Worm (Caenorhabditis elegans): Measurements from ENCODE around the gene K05F1.8.
"Not testable (repeated sequence)": the region's sequence is repeated elsewhere in the genome, so short reads cannot be mapped to it uniquely, and the experiment has no call there.

DNA sequence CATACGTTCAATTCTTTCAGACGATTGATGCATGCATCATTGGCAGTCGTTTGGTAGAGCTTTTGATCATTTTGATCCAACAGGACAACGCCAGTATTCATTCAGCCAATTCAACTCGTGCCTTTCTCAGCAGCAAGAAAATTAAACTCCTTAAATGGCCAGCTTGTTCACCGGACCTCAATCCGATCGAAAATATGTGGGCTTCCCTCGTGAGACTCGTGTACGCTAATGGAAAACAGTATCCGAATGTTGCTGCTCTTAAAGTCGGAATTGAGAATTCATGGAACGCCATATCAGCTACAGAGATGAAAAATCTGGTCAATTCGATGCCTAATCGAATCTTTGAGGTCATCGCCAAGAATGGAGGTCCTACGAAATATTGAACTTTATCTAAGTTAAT, 15.9 kb upstream of the K05F1.8 start, which contains the start of gene wago-5:
- TF ChIP-seq Y5F2A.4 (GFP tag; optimal IDR thresholded peaks at IDR 0.05); ceh-62 (tag; optimal IDR thresholded peaks at IDR 0.05); nhr-237 (tag; optimal IDR thresholded peaks at IDR 0.05); nhr-77 (tag; optimal IDR thresholded peaks at IDR 0.05); dpl-1 (GFP tag; optimal IDR thresholded peaks at IDR 0.05); saeg-2 (GFP tag; IDR thresholded peaks at IDR 0.05); daf-12 (tag; optimal IDR thresholded peaks at IDR 0.05); daf-19 (GFP tag; conservative IDR thresholded peaks at IDR 0.05); ama-1 (optimal IDR thresholded peaks at IDR 0.05): not testable (repeated sequence)

All from whole organism, L4 larva.